Fruit fly (Drosophila melanogaster) whole organism, embryonic: Measurements from ENCODE around the gene CG4456.

Experiments used
- Adf1 ChIP-seq: fragments of 200-800 bp; sonication (Bioruptor generic); IDR thresholded peaks from 2 replicates; pipeline ENCODE4 v1.3.6; 2022; ENCODE audit warnings: missing biosample characterization, missing genetic modification characterization
- B-H2 ChIP-seq: fragments of 200-800 bp; sonication (Bioruptor generic); optimal IDR thresholded peaks from 2 replicates; lab custom pipeline; 2018; ENCODE audit warnings: missing biosample characterization, mild to moderate bottlenecking, missing genetic modification characterization
- CG10366 ChIP-seq: fragments of 200-800 bp; sonication (Bioruptor generic); IDR thresholded peaks from 2 replicates; pipeline ENCODE4 v1.3.6; 2022; ENCODE audit warnings: missing biosample characterization, missing genetic modification characterization
- CG10565 ChIP-seq: fragments of 200-800 bp; sonication (Bioruptor generic); optimal IDR thresholded peaks from 3 replicates; lab custom pipeline; 2016; ENCODE audit warnings: missing biosample characterization, mild to moderate bottlenecking, missing genetic modification characterization
- CG11093 ChIP-seq: fragments of 200-800 bp; sonication (Bioruptor generic); IDR thresholded peaks from 3 replicates; pipeline ENCODE4 v1.3.6; 2022; ENCODE audit warnings: missing biosample characterization, missing genetic modification characterization
- CG11504 ChIP-seq: fragments of 200-800 bp; sonication (Bioruptor generic); optimal IDR thresholded peaks from 3 replicates; lab custom pipeline; 2019; ENCODE audit warnings: missing biosample characterization, mild to moderate bottlenecking, missing genetic modification characterization, moderate library complexity
- CG12104 ChIP-seq: fragments of 200-800 bp; sonication (Bioruptor generic); optimal IDR thresholded peaks from 3 replicates; lab custom pipeline; 2016; ENCODE audit warnings: missing biosample characterization, missing genetic modification characterization
- CG12299 ChIP-seq: fragments of 200-800 bp; sonication (Bioruptor generic); optimal IDR thresholded peaks from 2 replicates; lab custom pipeline; 2018; ENCODE audit warnings: missing biosample characterization, mild to moderate bottlenecking, missing genetic modification characterization
- CG12391 ChIP-seq: fragments of 200-800 bp; sonication (Bioruptor generic); optimal IDR thresholded peaks from 3 replicates; lab custom pipeline; 2018; ENCODE audit warnings: missing biosample characterization, mild to moderate bottlenecking, missing genetic modification characterization, moderate library complexity
- CG1529 ChIP-seq: fragments of 200-800 bp; sonication (Bioruptor generic); optimal IDR thresholded peaks from 3 replicates; lab custom pipeline; 2018; ENCODE audit warnings: missing biosample characterization, missing genetic modification characterization
- CG15601 ChIP-seq: fragments of 200-800 bp; sonication (Bioruptor generic); optimal IDR thresholded peaks from 3 replicates; lab custom pipeline; 2019; ENCODE audit warnings: missing biosample characterization, mild to moderate bottlenecking, missing genetic modification characterization, moderate library complexity
- CG17328 ChIP-seq: fragments of 200-800 bp; sonication (Bioruptor generic); IDR thresholded peaks from 2 replicates; pipeline ENCODE4 v1.3.6; 2022; ENCODE audit warnings: missing biosample characterization, missing genetic modification characterization
- CG2199 ChIP-seq: fragments of 200-800 bp; sonication (Bioruptor generic); IDR thresholded peaks from 3 replicates; pipeline ENCODE4 v1.3.6; 2022; ENCODE audit warnings: missing biosample characterization, missing genetic modification characterization
- CG2712 ChIP-seq: fragments of 200-800 bp; optimal IDR thresholded peaks from 3 replicates; lab custom pipeline; 2019; ENCODE audit warnings: missing biosample characterization, mild to moderate bottlenecking, missing genetic modification characterization, moderate library complexity
- CG31224 ChIP-seq: fragments of 200-800 bp; sonication (Bioruptor generic); IDR thresholded peaks from 2 replicates; pipeline ENCODE4 v1.3.6; 2022; ENCODE audit warnings: missing biosample characterization, missing genetic modification characterization
- CG32767 ChIP-seq: fragments of 200-800 bp; sonication (Bioruptor generic); IDR thresholded peaks from 2 replicates; pipeline ENCODE4 v1.3.6; 2022; ENCODE audit warnings: missing biosample characterization, missing genetic modification characterization
- CG33213 ChIP-seq: fragments of 200-800 bp; sonication (Bioruptor generic); optimal IDR thresholded peaks from 3 replicates; lab custom pipeline; 2016; ENCODE audit warnings: missing biosample characterization, missing genetic modification characterization
- CG4282 ChIP-seq: fragments of 200-800 bp; sonication (Bioruptor generic); optimal IDR thresholded peaks from 2 replicates; lab custom pipeline; 2016; ENCODE audit warnings: missing biosample characterization, missing genetic modification characterization
- CG4328 ChIP-seq: fragments of 200-800 bp; sonication (Bioruptor generic); optimal IDR thresholded peaks from 3 replicates; lab custom pipeline; 2017; ENCODE audit warnings: missing biosample characterization, missing genetic modification reagents, missing genetic modification characterization
- CG43689 ChIP-seq: fragments of 200-800 bp; sonication (Bioruptor generic); IDR thresholded peaks from 2 replicates; pipeline ENCODE4 v1.3.6; 2022; ENCODE audit warnings: missing biosample characterization, missing genetic modification characterization
- CG4424 ChIP-seq: fragments of 200-800 bp; sonication (Bioruptor generic); optimal IDR thresholded peaks from 3 replicates; lab custom pipeline; 2016; ENCODE audit warnings: missing biosample characterization, missing genetic modification characterization
- CG4617 ChIP-seq: fragments of 200-800 bp; sonication (Bioruptor generic); optimal IDR thresholded peaks from 3 replicates; lab custom pipeline; 2016; ENCODE audit warnings: missing biosample characterization, missing genetic modification characterization, borderline replicate concordance
- CG5953 ChIP-seq: fragments of 200-800 bp; sonication (Bioruptor generic); IDR thresholded peaks from 2 replicates; pipeline ENCODE4 v1.3.6; 2022; ENCODE audit warnings: missing biosample characterization, missing genetic modification characterization
- CG7786 ChIP-seq: fragments of 200-800 bp; sonication (Bioruptor generic); optimal IDR thresholded peaks from 2 replicates; lab custom pipeline; 2016; ENCODE audit warnings: missing biosample characterization, missing genetic modification characterization
- CG7839 ChIP-seq: fragments of 200-800 bp; sonication (Bioruptor generic); optimal IDR thresholded peaks from 3 replicates; lab custom pipeline; 2018; ENCODE audit warnings: missing biosample characterization, mild to moderate bottlenecking, missing genetic modification characterization, moderate library complexity
- CG8388 ChIP-seq: fragments of 200-800 bp; sonication (Bioruptor generic); optimal IDR thresholded peaks from 2 replicates; lab custom pipeline; 2019; ENCODE audit warnings: missing biosample characterization, mild to moderate bottlenecking, missing genetic modification characterization, moderate library complexity
- CG9437 ChIP-seq: fragments of 200-800 bp; sonication (Bioruptor generic); optimal IDR thresholded peaks from 2 replicates; lab custom pipeline; 2018; ENCODE audit warnings: missing biosample characterization, mild to moderate bottlenecking, missing genetic modification characterization
- CHES-1-like ChIP-seq: fragments of 200-800 bp; sonication (Bioruptor generic); optimal IDR thresholded peaks from 2 replicates; lab custom pipeline; 2016; ENCODE audit warnings: missing biosample characterization, missing genetic modification characterization
- CTCF ChIP-seq: fragments of 200-800 bp; sonication (Bioruptor generic); optimal IDR thresholded peaks from 2 replicates; lab custom pipeline; 2017; ENCODE audit warnings: missing biosample characterization, mild to moderate bottlenecking, missing genetic modification characterization, moderate library complexity
- D19B ChIP-seq: fragments of 200-800 bp; sonication (Bioruptor generic); optimal IDR thresholded peaks from 2 replicates; lab custom pipeline; 2017; ENCODE audit warnings: missing biosample characterization, mild to moderate bottlenecking, missing genetic modification characterization
- HLH4C ChIP-seq: fragments of 200-800 bp; sonication (Bioruptor generic); IDR thresholded peaks from 3 replicates; pipeline ENCODE4 v1.3.6; 2022; ENCODE audit warnings: missing biosample characterization, missing genetic modification characterization; ENCODE audit not compliant: partially characterized antibody
- Kr ChIP-seq: fragments of 200-800 bp; sonication (Bioruptor generic); optimal IDR thresholded peaks from 2 replicates; lab custom pipeline; 2017; ENCODE audit warnings: missing biosample characterization, mild to moderate bottlenecking, missing genetic modification characterization
- NC2α ChIP-seq: fragments of 200-800 bp; sonication (Bioruptor generic); optimal IDR thresholded peaks from 2 replicates; lab custom pipeline; 2016; ENCODE audit warnings: missing biosample characterization, missing genetic modification characterization
- Sry-β ChIP-seq: fragments of 200-800 bp; sonication (Bioruptor generic); optimal IDR thresholded peaks from 2 replicates; lab custom pipeline; 2018; ENCODE audit warnings: missing biosample characterization, mild to moderate bottlenecking, missing genetic modification characterization, moderate library complexity
- al ChIP-seq: fragments of 200-800 bp; sonication (Bioruptor generic); IDR thresholded peaks from 2 replicates; pipeline ENCODE4 v1.3.6; 2022; ENCODE audit warnings: missing biosample characterization, missing genetic modification characterization
- bbx ChIP-seq: fragments of 200-800 bp; sonication (Bioruptor generic); IDR thresholded peaks from 2 replicates; pipeline ENCODE4 v1.3.6; 2022; ENCODE audit warnings: missing biosample characterization, missing genetic modification characterization; ENCODE audit not compliant: partially characterized antibody
- bowl ChIP-seq: fragments of 200-800 bp; sonication (Bioruptor generic); IDR thresholded peaks from 2 replicates; pipeline ENCODE4 v1.3.6; 2022; ENCODE audit warnings: missing biosample characterization, missing genetic modification characterization
- chn ChIP-seq: fragments of 200-800 bp; sonication (Bioruptor generic); optimal IDR thresholded peaks from 2 replicates; lab custom pipeline; 2016; ENCODE audit warnings: missing biosample characterization, missing genetic modification characterization
- fd96Cb ChIP-seq: fragments of 200-800 bp; sonication (Bioruptor generic); optimal IDR thresholded peaks from 2 replicates; lab custom pipeline; 2018; ENCODE audit warnings: missing biosample characterization, mild to moderate bottlenecking, missing genetic modification characterization, moderate library complexity
- lab ChIP-seq: fragments of 200-800 bp; sonication (Bioruptor generic); optimal IDR thresholded peaks from 3 replicates; lab custom pipeline; 2017; ENCODE audit warnings: missing biosample characterization, missing genetic modification characterization, mild to moderate bottlenecking, moderate library complexity, missing genetic modification reagents
- luna ChIP-seq: fragments of 200-800 bp; sonication (Bioruptor generic); optimal IDR thresholded peaks from 2 replicates; lab custom pipeline; 2016; ENCODE audit warnings: missing biosample characterization, missing genetic modification characterization
- onecut ChIP-seq: fragments of 200-800 bp; sonication (Bioruptor generic); IDR thresholded peaks from 2 replicates; pipeline ENCODE4 v1.3.6; 2022; ENCODE audit warnings: missing biosample characterization, missing genetic modification characterization
- prd ChIP-seq, 3 experiments: fragments of >200 bp in 2 of 3; fragments of 200-800 bp in 1 of 3; sonication (Bioruptor generic) in 1 of 3; optimal IDR thresholded peaks in 2 of 3; IDR thresholded peaks in 1 of 3; 2 replicates in 2 of 3; 3 replicates in 1 of 3; pipeline versions ENCODE4 v1.3.6 to Lab custom; 2017 to 2022; ENCODE audit warnings: missing biosample characterization in 1 of 3, missing genetic modification characterization in 1 of 3
- repo ChIP-seq: fragments of 200-800 bp; sonication (Bioruptor generic); optimal IDR thresholded peaks from 2 replicates; lab custom pipeline; 2016; ENCODE audit warnings: missing biosample characterization, missing genetic modification characterization
- seq ChIP-seq: fragments of 200-800 bp; sonication (Bioruptor generic); IDR thresholded peaks from 2 replicates; pipeline ENCODE4 v1.3.6; 2022; ENCODE audit warnings: missing biosample characterization, missing genetic modification characterization
- tap ChIP-seq: fragments of 200-800 bp; optimal IDR thresholded peaks from 3 replicates; lab custom pipeline; 2019; ENCODE audit warnings: missing biosample characterization, mild to moderate bottlenecking, missing genetic modification characterization, moderate library complexity
- tgo ChIP-seq: fragments of 200-800 bp; sonication (Bioruptor generic); IDR thresholded peaks from 3 replicates; pipeline ENCODE4 v1.3.6; 2022; ENCODE audit warnings: missing biosample characterization, missing genetic modification characterization
- trem ChIP-seq: fragments of 200-800 bp; optimal IDR thresholded peaks from 3 replicates; lab custom pipeline; 2019; ENCODE audit warnings: missing biosample characterization, mild to moderate bottlenecking, missing genetic modification characterization, moderate library complexity
- tup ChIP-seq: fragments of 200-800 bp; sonication (Bioruptor generic); optimal IDR thresholded peaks from 2 replicates; lab custom pipeline; 2016; ENCODE audit warnings: missing biosample characterization, mild to moderate bottlenecking, missing genetic modification characterization, moderate library complexity
- yki ChIP-seq: fragments of >200 bp; optimal IDR thresholded peaks from 3 replicates; lab custom pipeline; 2018

CG4456 gene

dm6 chr3L:9410754-9411423, 38.4 kb downstream of the CG4456 start, which contains the start of the genes CG4022 and Cpsf5 (continued):
- TF ChIP-seq luna (GFP tag; lab: Kevin White, UChicago) (no peak), fd96Cb (tag; lab: Kevin White, UChicago) (peak; percentile 68), NC2α (GFP tag; lab: Kevin White, UChicago) (no peak), CG1529 (GFP tag; lab: Kevin White, UChicago) (peak; percentile 76), CG5953 (GFP tag; lab: Robert Waterston, UW) (peak; percentile 1; the same call in 1 of the 2 replicates), CHES-1-like (peak; percentile 60), D19B (GFP tag; lab: Kevin White, UChicago) (peak; percentile 45), tap (tag; lab: Kevin White, UChicago) (peak; percentile 81), bowl (GFP tag; lab: Robert Waterston, UW) (0 out of 2 replicates have a peak, but pooled peaks have one; percentile 13), repo (peak; percentile 2), CG17328 (GFP tag; lab: Robert Waterston, UW) (peak; percentile 87), onecut (GFP tag; lab: Robert Waterston, UW) (peak; percentile 81), CG12299 (tag; lab: Kevin White, UChicago) (peak; percentile 84), CG2199 (peak; percentile 26; the same call in 1 of the 3 replicates), CG7786 (GFP tag; lab: Kevin White, UChicago) (peak; percentile 34), seq (GFP tag; lab: Robert Waterston, UW) (peak; percentile 74), CG4282 (GFP tag; lab: Kevin White, UChicago) (no peak), CTCF (GFP tag; lab: Kevin White, UChicago) (no peak), CG15601 (tag; lab: Kevin White, UChicago) (peak; percentile 86), al (GFP tag; lab: Robert Waterston, UW) (peak; percentile 79), chn (GFP tag; lab: Kevin White, UChicago) (peak; percentile 84), bbx (GFP tag; lab: Robert Waterston, UW) (no peak), CG10565 (GFP tag; lab: Kevin White, UChicago) (no peak), CG11504 (tag; lab: Kevin White, UChicago) (peak; percentile 82), trem (tag; lab: Kevin White, UChicago) (peak; percentile 85), CG2712 (tag; lab: Kevin White, UChicago) (peak; percentile 91), CG10366 (GFP tag; lab: Robert Waterston, UW) (peak; percentile 86), CG31224 (GFP tag; lab: Robert Waterston, UW) (peak; percentile 57), Sry-β (GFP tag; lab: Kevin White, UChicago) (peak; percentile 42), CG8388 (GFP tag; lab: Kevin White, UChicago) (peak; percentile 78), CG4424 (GFP tag; lab: Kevin White, UChicago) (peak; percentile 86), lab (GFP tag; lab: Kevin White, UChicago) (peak; percentile 88), CG33213 (GFP tag; lab: Kevin White, UChicago) (peak; percentile 52), CG11093 (peak; percentile 76; the same call in 2 of the 3 replicates), CG7839 (tag; lab: Kevin White, UChicago) (peak; percentile 79), tup (GFP tag; lab: Kevin White, UChicago) (peak; percentile 41), CG12391 (tag; lab: Kevin White, UChicago) (peak; percentile 95), CG4617 (GFP tag; lab: Kevin White, UChicago) (peak; percentile 85), CG32767 (GFP tag; lab: Robert Waterston, UW) (peak; percentile 91), CG4328 (GFP tag; lab: Kevin White, UChicago) (peak; percentile 78), CG12104 (GFP tag; lab: Kevin White, UChicago) (peak; percentile 85), Kr (GFP tag; lab: Kevin White, UChicago) (no peak), prd (optimal IDR thresholded peaks at IDR 0.05; lab: Kevin White, UChicago) (no peak), prd (GFP tag; IDR thresholded peaks at IDR 0.05; lab: Robert Waterston, UW) (peak; percentile 84), tgo (GFP tag; lab: Robert Waterston, UW) (peak; percentile 86), CG9437 (peak; percentile 60), Adf1 (GFP tag; lab: Robert Waterston, UW) (peak; percentile 61; the same call in 1 of the 2 replicates), HLH4C (GFP tag; lab: Robert Waterston, UW) (peak; percentile 41; the same call in 1 of the 3 replicates), B-H2 (GFP tag; lab: Kevin White, UChicago) (peak; percentile 89), CG43689 (GFP tag; lab: Robert Waterston, UW) (peak; percentile 71; the same call in 1 of the 2 replicates), yki (lab: Kevin White, UChicago) (no peak)
